Fruit fly (Drosophila melanogaster): ENCODE results near the gene Rubicon.

Gene Rubicon

DNA sequence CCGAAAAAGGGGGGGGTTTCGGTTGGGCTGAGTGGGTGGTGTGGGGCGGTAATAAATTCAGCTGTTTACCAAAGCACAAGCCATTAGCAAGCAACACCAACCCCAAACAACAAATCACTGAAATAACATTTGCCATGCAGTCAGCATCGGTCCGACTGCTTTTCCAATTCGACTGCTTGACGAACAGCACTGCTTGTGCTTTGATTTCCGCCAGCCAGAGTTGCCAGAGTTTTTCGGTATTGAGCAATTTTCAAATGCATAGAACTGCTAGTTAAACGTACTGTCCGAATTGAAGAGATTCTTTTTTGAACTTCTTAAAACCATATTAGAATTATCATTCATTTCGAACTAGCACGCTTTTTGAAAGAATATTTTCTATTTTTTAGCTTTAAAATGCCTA, 42.1 kb upstream of the Rubicon start:
- TF ChIP-seq Eip75B (GFP tag; optimal IDR thresholded peaks at IDR 0.05) (no peak), CG10631 (GFP tag; optimal IDR thresholded peaks at IDR 0.05) (no peak), CG6854 (GFP tag; optimal IDR thresholded peaks at IDR 0.05) (no peak)

- TF ChIP-seq Eip78C (GFP tag) (peak; percentile 3), Sox14 (GFP tag; optimal IDR thresholded peaks at IDR 0.05) (no peak)
Measured at dm6 chrX:8636114-8636929, 40.5 kb upstream of the Rubicon start.

dm6 chrX:8637013-8637412, 39.9 kb upstream of the Rubicon start:
- TF ChIP-seq lz (GFP tag; optimal IDR thresholded peaks at IDR 0.05) (no peak), fd85E (GFP tag; optimal IDR thresholded peaks at IDR 0.05) (no peak), pdm3 (GFP tag; optimal IDR thresholded peaks at IDR 0.05) (no peak), Ets21C (GFP tag; optimal IDR thresholded peaks at IDR 0.05) (no peak), Hr39 (GFP tag; optimal IDR thresholded peaks at IDR 0.05) (no peak), net (GFP tag; optimal IDR thresholded peaks at IDR 0.05) (no peak)

DNA sequence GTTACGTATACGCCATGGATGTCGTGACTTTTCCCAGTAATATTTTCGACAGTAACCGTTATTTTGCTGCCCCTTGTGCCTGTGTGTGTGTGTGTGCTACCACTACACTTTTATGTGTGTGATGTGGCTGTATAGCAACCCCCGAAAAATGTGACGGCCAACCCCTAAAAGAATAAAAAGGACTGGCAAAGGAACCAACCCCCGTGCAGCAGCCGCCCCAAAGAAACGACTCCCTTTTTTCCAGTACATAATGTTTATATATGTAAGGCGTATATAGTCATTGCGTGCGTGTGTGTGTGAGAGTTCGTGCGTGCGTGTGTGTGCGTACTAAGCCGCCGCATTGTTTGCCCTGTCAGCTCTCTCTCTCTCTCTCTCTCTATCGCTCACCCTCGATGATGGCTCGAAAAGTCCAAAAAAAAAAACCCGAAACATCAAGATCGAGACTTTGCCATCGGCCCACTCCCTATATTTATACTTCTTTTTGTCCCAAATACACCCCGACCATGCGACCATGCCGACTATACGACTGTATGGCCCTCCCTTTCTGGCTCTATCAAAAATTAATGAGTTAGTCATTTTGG, 36.1 kb upstream of the Rubicon start:
- TF ChIP-seq fkh (GFP tag; optimal IDR thresholded peaks at IDR 0.05), result no peak
- TF ChIP-seq topi (GFP tag; optimal IDR thresholded peaks at IDR 0.05), result no peak
- no peak for TF ChIP-seq CG6808 (GFP tag; optimal IDR thresholded peaks at IDR 0.05)
- TF ChIP-seq OdsH (GFP tag; optimal IDR thresholded peaks at IDR 0.05), result no peak
- no peak for TF ChIP-seq Sox14 (GFP tag; optimal IDR thresholded peaks at IDR 0.05)
- no peak for TF ChIP-seq svp (GFP tag)
- TF ChIP-seq CG4318 (GFP tag; optimal IDR thresholded peaks at IDR 0.05), result no peak

DNA sequence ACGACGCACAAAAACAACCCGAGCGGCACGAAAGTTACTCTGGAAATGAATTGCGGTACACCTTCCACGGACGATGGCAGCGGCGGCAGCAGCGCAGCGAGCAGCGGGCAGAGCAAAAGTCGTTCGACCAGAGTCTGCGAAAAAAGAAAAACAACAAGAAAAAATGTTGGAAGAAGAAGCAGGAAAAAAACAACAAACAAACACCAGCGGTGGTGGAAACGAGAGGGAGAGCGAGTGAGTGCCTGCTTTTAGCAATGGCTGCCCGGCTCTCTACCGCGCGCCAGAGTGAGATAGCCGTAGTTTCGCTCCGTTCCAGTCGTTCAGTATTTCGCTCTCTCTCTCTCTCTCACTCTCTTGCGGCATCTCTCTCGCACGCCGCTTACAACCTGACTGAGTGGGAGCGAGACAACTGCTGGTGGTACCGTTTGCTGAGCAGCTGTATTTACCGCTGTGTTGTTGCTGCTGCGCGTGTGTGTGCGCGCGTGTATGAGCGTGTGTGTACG, 26.2 kb upstream of the Rubicon start, which contains the start of gene oc:
Gene oc (minus strand): TSS at position 51 of the 503 bp plus-strand sequence.
- peak; percentile 43 for TF ChIP-seq CG7368 (GFP tag; optimal IDR thresholded peaks at IDR 0.05)
- TF ChIP-seq ss (GFP tag; optimal IDR thresholded peaks at IDR 0.05), result peak; percentile 68 to 79
- TF ChIP-seq Lpt (GFP tag; optimal IDR thresholded peaks at IDR 0.05), result peak; percentile 58
- peak; percentile 5 for TF ChIP-seq CG10631 (GFP tag; optimal IDR thresholded peaks at IDR 0.05)
- peak; percentile 46 for TF ChIP-seq CG8632 (GFP tag; optimal IDR thresholded peaks at IDR 0.05)
- no peak for TF ChIP-seq Blimp-1 (GFP tag; optimal IDR thresholded peaks at IDR 0.05)
- TF ChIP-seq Sox14 (GFP tag; optimal IDR thresholded peaks at IDR 0.05), result peak; percentile 46
- no peak for TF ChIP-seq dac (GFP tag; optimal IDR thresholded peaks at IDR 0.05)
- peak; percentile 18 for TF ChIP-seq Smox (GFP tag; optimal IDR thresholded peaks at IDR 0.05)
- TF ChIP-seq OdsH (GFP tag; optimal IDR thresholded peaks at IDR 0.05), result peak; percentile 32
- TF ChIP-seq net (GFP tag; optimal IDR thresholded peaks at IDR 0.05), result peak; percentile 21
- peak; percentile 21 for TF ChIP-seq Eip75B (GFP tag; optimal IDR thresholded peaks at IDR 0.05)
- TF ChIP-seq CG8319 (GFP tag; optimal IDR thresholded peaks at IDR 0.05), result no peak
- peak; percentile 18 for TF ChIP-seq Ets21C (GFP tag; optimal IDR thresholded peaks at IDR 0.05)
- peak; percentile 27 for TF ChIP-seq esn (GFP tag; optimal IDR thresholded peaks at IDR 0.05)
- TF ChIP-seq Met (GFP tag; optimal IDR thresholded peaks at IDR 0.05), result peak; percentile 37
- TF ChIP-seq spab (GFP tag; optimal IDR thresholded peaks at IDR 0.05), result peak; percentile 29
- peak; percentile 33 for TF ChIP-seq CG34406 (GFP tag; optimal IDR thresholded peaks at IDR 0.05)
- peak; percentile 58 for TF ChIP-seq CG6808 (GFP tag; optimal IDR thresholded peaks at IDR 0.05)
- no peak for TF ChIP-seq Hr39 (GFP tag; optimal IDR thresholded peaks at IDR 0.05)
- TF ChIP-seq topi (GFP tag; optimal IDR thresholded peaks at IDR 0.05), result peak; percentile 15
- peak; percentile 28 for TF ChIP-seq CG16779 (tag; optimal IDR thresholded peaks at IDR 0.05)
- TF ChIP-seq salr (GFP tag; optimal IDR thresholded peaks at IDR 0.05), result peak; percentile 28 to 49
- peak; percentile 50 for TF ChIP-seq CG1621 (tag; optimal IDR thresholded peaks at IDR 0.05)
- peak; percentile 49; the same call in 1 of the 3 replicates for TF ChIP-seq CG8119 (GFP tag; IDR thresholded peaks at IDR 0.05)
- TF ChIP-seq pdm3 (GFP tag; optimal IDR thresholded peaks at IDR 0.05), result peak; percentile 57
- TF ChIP-seq CG11762 (GFP tag; optimal IDR thresholded peaks at IDR 0.05; ENCODE audit: insufficient read depth), result peak; percentile 45
- TF ChIP-seq acj6 (GFP tag; optimal IDR thresholded peaks at IDR 0.05), result no peak
- peak; percentile 38 for TF ChIP-seq CG6792 (GFP tag; optimal IDR thresholded peaks at IDR 0.05)
- TF ChIP-seq CG15336 (GFP tag; IDR thresholded peaks at IDR 0.05), result peak; percentile 52; the same call in 1 of the 2 replicates
- peak; percentile 41 for TF ChIP-seq CG10669 (GFP tag; optimal IDR thresholded peaks at IDR 0.05)
- TF ChIP-seq fd59A (GFP tag; optimal IDR thresholded peaks at IDR 0.05), result peak; percentile 25
- TF ChIP-seq Eip78C (GFP tag), result peak; percentile 70

All from whole organism, prepupa.